Fruit fly (Drosophila melanogaster): Measurements from ENCODE around the gene CG12971.

The CG12971 gene

dm6 chr3L:21321807-21322503 is 34.3 kb downstream of the CG12971 start (continued):
- 0 out of 2 replicates have a peak, but pooled peaks have one; percentile 11 for TF ChIP-seq seq (GFP tag; IDR thresholded peaks at IDR 0.05)
- TF ChIP-seq Ets65A (GFP tag), result peak; percentile 14
- peak; percentile 0 for TF ChIP-seq tap (tag; optimal IDR thresholded peaks at IDR 0.05)
- no peak for TF ChIP-seq Taf1 (GFP tag; IDR thresholded peaks at IDR 0.05)
- TF ChIP-seq BtbVII (GFP tag; optimal IDR thresholded peaks at IDR 0.05), result peak; percentile 33
- TF ChIP-seq CG12659 (GFP tag; optimal IDR thresholded peaks at IDR 0.05), result peak; percentile 28
- TF ChIP-seq sim (GFP tag; IDR thresholded peaks at IDR 0.05), result no peak
- peak; percentile 59 for TF ChIP-seq CG13894 (tag; optimal IDR thresholded peaks at IDR 0.05)
- TF ChIP-seq CG2120 (GFP tag; optimal IDR thresholded peaks at IDR 0.05), result peak; percentile 68
- 0 out of 3 replicates have a peak, but pooled peaks have one; percentile 27 for TF ChIP-seq ase (GFP tag; IDR thresholded peaks at IDR 0.05)
- peak; percentile 36 for TF ChIP-seq HHEX (GFP tag; optimal IDR thresholded peaks at IDR 0.05)
- peak; percentile 36; the same call in 1 of the 2 replicates for TF ChIP-seq CG3847 (GFP tag; IDR thresholded peaks at IDR 0.05)
- peak; percentile 54 for TF ChIP-seq CG11504 (tag; optimal IDR thresholded peaks at IDR 0.05)
- peak; percentile 1 for TF ChIP-seq CG13775 (GFP tag; optimal IDR thresholded peaks at IDR 0.05)
- TF ChIP-seq CG16815 (GFP tag; optimal IDR thresholded peaks at IDR 0.05), result no peak
- TF ChIP-seq ind (GFP tag; optimal IDR thresholded peaks at IDR 0.05), result peak; percentile 11
- no peak for TF ChIP-seq HLH3B (GFP tag; IDR thresholded peaks at IDR 0.05)
- peak; percentile 25 for TF ChIP-seq Fer3 (tag; optimal IDR thresholded peaks at IDR 0.05)
- 0 out of 2 replicates have a peak, but pooled peaks have one; percentile 13 for TF ChIP-seq unc-4 (GFP tag; IDR thresholded peaks at IDR 0.05; ENCODE audit: partially characterized antibody)
- peak; percentile 43 for TF ChIP-seq CG6813 (GFP tag; optimal IDR thresholded peaks at IDR 0.05)
- peak; percentile 51 for TF ChIP-seq CG15269 (tag; optimal IDR thresholded peaks at IDR 0.05)
- no peak for TF ChIP-seq Hr3 (GFP tag; optimal IDR thresholded peaks at IDR 0.05)
- TF ChIP-seq ftz-f1 (GFP tag; optimal IDR thresholded peaks at IDR 0.05), result no peak
- no peak for TF ChIP-seq exex (tag; optimal IDR thresholded peaks at IDR 0.05)
- TF ChIP-seq run (tag; optimal IDR thresholded peaks at IDR 0.05), result no peak
- peak; percentile 27 for TF ChIP-seq CG10147 (GFP tag; optimal IDR thresholded peaks at IDR 0.05)
- TF ChIP-seq caup (GFP tag; optimal IDR thresholded peaks at IDR 0.05; ENCODE audit: severe bottlenecking), result peak; percentile 52
- TF ChIP-seq CG4360 (GFP tag; IDR thresholded peaks at IDR 0.05), result no peak
- no peak for TF ChIP-seq ems (GFP tag; optimal IDR thresholded peaks at IDR 0.05)
- peak; percentile 28 for TF ChIP-seq pho (GFP tag; optimal IDR thresholded peaks at IDR 0.05)
- peak; percentile 48 for TF ChIP-seq gem (tag; optimal IDR thresholded peaks at IDR 0.05)
- TF ChIP-seq CG17568 (GFP tag; optimal IDR thresholded peaks at IDR 0.05), result peak; percentile 46
- no peak for TF ChIP-seq toy (GFP tag; IDR thresholded peaks at IDR 0.05)
- peak; percentile 8 for TF ChIP-seq Nf-YB (GFP tag; optimal IDR thresholded peaks at IDR 0.05)

dm6 chr3L:21319957-21320356 is 36.3 kb downstream of the CG12971 start:
- peak; percentile 66 for TF ChIP-seq Ets65A (GFP tag)
- peak; percentile 24 for TF ChIP-seq Hr39 (optimal IDR thresholded peaks at IDR 0.05)
- TF ChIP-seq CG8478 (optimal IDR thresholded peaks at IDR 0.05), result peak; percentile 83
- peak; percentile 22 for TF ChIP-seq Med (GFP tag)
- TF ChIP-seq tio (GFP tag; optimal IDR thresholded peaks at IDR 0.05), result no peak
- 0 out of 2 replicates have a peak, but pooled peaks have one; percentile 8 for TF ChIP-seq Dref (GFP tag; IDR thresholded peaks at IDR 0.05)
